Worm (Caenorhabditis elegans) whole organism, dauer: ENCODE data around the gene T15H9.5.

ENCODE experiments used
- unc-62 ChIP-seq: sonication (generic microtip); optimal IDR thresholded peaks from 2 replicates; lab custom pipeline; 2017; ENCODE audit warnings: missing biosample characterization, missing genetic modification reagents, missing genetic modification characterization

The T15H9.5 gene

ce11 chrII:9624110-9624695 is 13.0 kb upstream of the T15H9.5 start, which contains the start of the genes dnj-20 and ZK1307.8:
dnj-20 (minus strand) TSS chrII:9624176.
ZK1307.8 (plus strand) TSS chrII:9624613.
- no peak for TF ChIP-seq unc-62 (GFP tag; lab: Kevin White, UChicago)

- TF ChIP-seq unc-62 (GFP tag; lab: Kevin White, UChicago) = no peak
Observed at ce11 chrII:9621913-9622348, 10.7 kb upstream of the T15H9.5 start.

ce11 chrII:9621121-9621520 is 9.9 kb upstream of the T15H9.5 start:
- no peak for TF ChIP-seq unc-62 (GFP tag; lab: Kevin White, UChicago)

- TF ChIP-seq unc-62 (GFP tag; lab: Kevin White, UChicago) = no peak
Observed at ce11 chrII:9620616-9621015, 9.4 kb upstream of the T15H9.5 start.

ce11 chrII:9619995-9620535 is 8.8 kb upstream of the T15H9.5 start:
- TF ChIP-seq unc-62 (GFP tag; lab: Kevin White, UChicago) = no peak

ce11 chrII:9619402-9619862 is 8.2 kb upstream of the T15H9.5 start:
- TF ChIP-seq unc-62 (GFP tag; lab: Kevin White, UChicago) = no peak

- no peak for TF ChIP-seq unc-62 (GFP tag; lab: Kevin White, UChicago)
Observed at ce11 chrII:9618759-9619158, 7.5 kb upstream of the T15H9.5 start.

- no peak for TF ChIP-seq unc-62 (GFP tag; lab: Kevin White, UChicago)
Observed at ce11 chrII:9617902-9618245, 6.6 kb upstream of the T15H9.5 start.

- no peak for TF ChIP-seq unc-62 (GFP tag; lab: Kevin White, UChicago)
Observed at ce11 chrII:9617039-9617901, 6.0 kb upstream of the T15H9.5 start, which contains the start of gene hal-3. hal-3 (minus strand) TSS chrII:9617125.

ce11 chrII:9614728-9615127 is 3.5 kb upstream of the T15H9.5 start, which contains the start of gene hlh-6:
hlh-6 (minus strand) TSS chrII:9614828.
- no peak for TF ChIP-seq unc-62 (GFP tag; lab: Kevin White, UChicago)

- TF ChIP-seq unc-62 (GFP tag; lab: Kevin White, UChicago) = no peak
Observed at ce11 chrII:9609296-9609695, 2.0 kb downstream of the T15H9.5 start, which contains the start of gene pap-2. pap-2 (minus strand) TSS chrII:9609396.

ce11 chrII:9607137-9607536 is 4.1 kb downstream of the T15H9.5 start:
- no peak for TF ChIP-seq unc-62 (GFP tag; lab: Kevin White, UChicago)

- no peak for TF ChIP-seq unc-62 (GFP tag; lab: Kevin White, UChicago)
Observed at ce11 chrII:9606485-9607036, 4.7 kb downstream of the T15H9.5 start.

ce11 chrII:9605954-9606353 is 5.3 kb downstream of the T15H9.5 start:
- no peak for TF ChIP-seq unc-62 (GFP tag; lab: Kevin White, UChicago)

- no peak for TF ChIP-seq unc-62 (GFP tag; lab: Kevin White, UChicago)
Observed at ce11 chrII:9605336-9605735, 5.9 kb downstream of the T15H9.5 start, which contains the start of gene nhr-19. nhr-19 (minus strand) TSS chrII:9605526.

- TF ChIP-seq unc-62 (GFP tag; lab: Kevin White, UChicago) = no peak
Observed at ce11 chrII:9604685-9605084, 6.6 kb downstream of the T15H9.5 start.
